Worm (Caenorhabditis elegans) whole organism, late embryonic: ENCODE results near the gene Y49E10.16.

Source experiments
- C08G9.2 ChIP-seq: sonication (generic microtip); optimal IDR thresholded peaks from 2 replicates; lab custom pipeline; 2016; ENCODE audit warnings: mild to moderate bottlenecking, missing genetic modification characterization, moderate library complexity, missing compliant biosample characterization
- C38D4.7 ChIP-seq: fragments of 200-800 bp; sonication (Bioruptor generic); optimal IDR thresholded peaks from 2 replicates; lab custom pipeline; 2018; ENCODE audit warnings: mild to moderate bottlenecking, missing genetic modification characterization, moderate library complexity, missing compliant biosample characterization
- K02D7.2 ChIP-seq: sonication (generic microtip); optimal IDR thresholded peaks from 2 replicates; lab custom pipeline; 2017; ENCODE audit warnings: mild to moderate bottlenecking, missing genetic modification characterization, missing compliant biosample characterization
- K09A11.1 ChIP-seq: sonication (generic microtip); optimal IDR thresholded peaks from 2 replicates; lab custom pipeline; 2017; ENCODE audit warnings: antibody characterized with exemption, mild to moderate bottlenecking, missing genetic modification characterization, missing compliant biosample characterization; ENCODE audit not compliant: insufficient read depth
- Y22D7AL.16 ChIP-seq: sonication (generic microtip); optimal IDR thresholded peaks from 2 replicates; lab custom pipeline; 2016; ENCODE audit warnings: missing genetic modification characterization, missing compliant biosample characterization
- ahr-1 ChIP-seq: sonication (generic microtip); optimal IDR thresholded peaks from 2 replicates; lab custom pipeline; 2016; ENCODE audit warnings: missing genetic modification characterization, missing compliant biosample characterization
- ama-1 ChIP-seq: fragments of 150-350 bp; optimal IDR thresholded peaks from 2 replicates; lab custom pipeline; 2014
- ceh-2 ChIP-seq: sonication (generic microtip); optimal IDR thresholded peaks from 2 replicates; lab custom pipeline; 2016; ENCODE audit warnings: missing genotype, missing genetic modification characterization, missing compliant biosample characterization
- ceh-30 ChIP-seq: fragments of 150-350 bp; optimal IDR thresholded peaks from 2 replicates; lab custom pipeline; 2014; ENCODE audit warnings: missing biosample characterization, missing genetic modification characterization
- ceh-48 ChIP-seq: sonication (generic microtip); optimal IDR thresholded peaks from 2 replicates; lab custom pipeline; 2016; ENCODE audit warnings: missing genetic modification characterization, inconsistent platforms, missing compliant biosample characterization
- ceh-6 ChIP-seq: fragments of 200-800 bp; sonication (Bioruptor generic); optimal IDR thresholded peaks from 2 replicates; lab custom pipeline; 2018; ENCODE audit warnings: mild to moderate bottlenecking, missing genetic modification characterization, missing compliant biosample characterization
- elt-2 ChIP-seq: sonication (generic microtip); optimal IDR thresholded peaks from 2 replicates; lab custom pipeline; 2016; ENCODE audit warnings: missing genetic modification reagents, missing genetic modification characterization, missing compliant biosample characterization
- ets-4 ChIP-seq: sonication (generic microtip); optimal IDR thresholded peaks from 2 replicates; lab custom pipeline; 2016; ENCODE audit warnings: missing genetic modification characterization, missing compliant biosample characterization
- fkh-10 ChIP-seq: fragments of 150-350 bp; optimal IDR thresholded peaks from 2 replicates; lab custom pipeline; 2014; ENCODE audit warnings: missing biosample characterization, missing genetic modification reagents, missing genetic modification characterization
- fkh-6 ChIP-seq: sonication (generic microtip); optimal IDR thresholded peaks from 2 replicates; lab custom pipeline; 2016; ENCODE audit warnings: missing genetic modification characterization, missing compliant biosample characterization
- hlh-6 ChIP-seq: sonication (generic microtip); optimal IDR thresholded peaks from 2 replicates; lab custom pipeline; 2016; ENCODE audit warnings: missing genotype, missing genetic modification characterization, missing compliant biosample characterization
- hlh-8 ChIP-seq: sonication (generic microtip); optimal IDR thresholded peaks from 2 replicates; lab custom pipeline; 2016; ENCODE audit warnings: missing genotype, missing genetic modification characterization, missing compliant biosample characterization
- lin-11 ChIP-seq: fragments of 200-800 bp; sonication (Bioruptor generic); optimal IDR thresholded peaks from 2 replicates; lab custom pipeline; 2018; ENCODE audit warnings: mild to moderate bottlenecking, missing genetic modification characterization, missing compliant biosample characterization
- madf-2 ChIP-seq: sonication (generic microtip); optimal IDR thresholded peaks from 2 replicates; lab custom pipeline; 2017; ENCODE audit warnings: missing genetic modification characterization, missing compliant biosample characterization
- nfya-1 ChIP-seq: sonication (generic microtip); optimal IDR thresholded peaks from 2 replicates; lab custom pipeline; 2017; ENCODE audit warnings: missing genetic modification characterization, mild to moderate bottlenecking, missing compliant biosample characterization, antibody characterized with exemption, moderate library complexity
- nhr-232 ChIP-seq: sonication (generic microtip); optimal IDR thresholded peaks from 2 replicates; lab custom pipeline; 2016; ENCODE audit warnings: missing genetic modification characterization, missing compliant biosample characterization
- odd-2 ChIP-seq: sonication (generic microtip); optimal IDR thresholded peaks from 2 replicates; lab custom pipeline; 2017; ENCODE audit warnings: antibody characterized with exemption, mild to moderate bottlenecking, missing genetic modification characterization, missing compliant biosample characterization
- pat-9 ChIP-seq: fragments of 200-800 bp; sonication (Bioruptor generic); optimal IDR thresholded peaks from 2 replicates; lab custom pipeline; 2018; ENCODE audit warnings: mild to moderate bottlenecking, missing genetic modification characterization, moderate library complexity, missing compliant biosample characterization
- pqm-1 ChIP-seq: sonication (generic microtip); optimal IDR thresholded peaks from 2 replicates; lab custom pipeline; 2016; ENCODE audit warnings: missing genetic modification characterization, missing compliant biosample characterization
- pros-1 ChIP-seq: fragments of 150-350 bp; optimal IDR thresholded peaks from 2 replicates; lab custom pipeline; 2014; ENCODE audit warnings: missing biosample characterization, missing genetic modification reagents, missing genetic modification characterization
- ref-2 ChIP-seq: sonication (generic microtip); optimal IDR thresholded peaks from 2 replicates; lab custom pipeline; 2016; ENCODE audit warnings: missing genetic modification characterization, missing compliant biosample characterization
- rnt-1 ChIP-seq: sonication (generic microtip); optimal IDR thresholded peaks from 2 replicates; lab custom pipeline; 2016; ENCODE audit warnings: missing genetic modification characterization, missing compliant biosample characterization
- sdc-2 ChIP-seq: sonication (generic microtip); optimal IDR thresholded peaks from 2 replicates; lab custom pipeline; 2016; ENCODE audit warnings: missing genotype, missing genetic modification characterization, missing compliant biosample characterization
- syd-9 ChIP-seq: sonication (generic microtip); optimal IDR thresholded peaks from 2 replicates; lab custom pipeline; 2016; ENCODE audit warnings: mild to moderate bottlenecking, missing genetic modification characterization, moderate library complexity, missing compliant biosample characterization
- tbx-7 ChIP-seq: sonication (generic microtip); optimal IDR thresholded peaks from 2 replicates; lab custom pipeline; 2016; ENCODE audit warnings: missing genotype, missing genetic modification characterization, missing compliant biosample characterization
- unc-3 ChIP-seq, 2 experiments: fragments of 200-800 bp in 1 of 2; sonication (Bioruptor generic) in 1 of 2; sonication (generic microtip) in 1 of 2; conservative IDR thresholded peaks in 1 of 2; optimal IDR thresholded peaks in 1 of 2; 2 replicates each; pipeline versions ENCODE4 v1.3.6 to Lab custom; 2016 to 2022; ENCODE audit warnings: missing compliant biosample characterization in 2 of 2, missing genetic modification characterization in 2 of 2, missing genetic modification reagents in 1 of 2

Gene Y49E10.16

DNA sequence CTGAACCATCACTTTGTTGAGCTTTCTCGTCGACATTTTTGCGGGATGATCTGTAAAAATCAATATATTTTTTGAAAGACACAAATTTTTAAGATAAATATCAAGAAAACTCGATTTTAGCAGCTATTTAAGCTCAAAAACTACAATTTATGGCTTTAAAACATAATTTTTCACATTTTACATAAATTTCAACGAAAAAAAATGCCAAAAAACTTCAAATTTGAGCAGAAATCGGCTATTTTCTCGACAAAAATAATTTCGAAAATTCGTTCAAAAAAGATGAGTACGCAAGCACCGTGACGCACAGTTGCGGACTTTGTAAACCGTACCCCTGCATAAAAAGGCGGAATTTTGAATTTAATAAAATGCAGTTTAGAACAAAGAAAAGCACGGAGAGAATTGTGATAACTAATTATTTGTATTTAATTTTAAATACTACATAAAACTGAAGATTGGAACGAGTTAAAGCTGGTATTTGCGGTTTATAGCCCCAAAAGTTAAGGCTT lies 677 bp upstream of the Y49E10.16 start, which contains the start of gene snr-6 (continued):
- TF ChIP-seq elt-2 (peak; percentile 17), C08G9.2 (tag; lab: Kevin White, UChicago) (no peak), hlh-8 (tag; lab: Kevin White, UChicago) (no peak), ceh-48 (tag; lab: Kevin White, UChicago) (peak; percentile 13)

- TF ChIP-seq rnt-1 (tag; lab: Kevin White, UChicago) = no peak
- no peak for TF ChIP-seq ama-1 (lab: Kevin White, UChicago)
- no peak for TF ChIP-seq ceh-2 (tag; lab: Kevin White, UChicago)
- TF ChIP-seq tbx-7 = no peak
- TF ChIP-seq pros-1 (tag; lab: Kevin White, UChicago) = no peak
- TF ChIP-seq Y22D7AL.16 = no peak
- TF ChIP-seq hlh-6 (tag; lab: Kevin White, UChicago) = no peak
- no peak for TF ChIP-seq nfya-1 (tag; lab: Kevin White, UChicago)
- no peak for TF ChIP-seq fkh-10
- TF ChIP-seq fkh-6 (tag; lab: Kevin White, UChicago) = no peak
Measured at ce11 chrIII:12434104-12434503, 3.8 kb downstream of the Y49E10.16 start, which contains the start of gene Y49E10.27. Gene Y49E10.27 (plus strand): TSS chrIII:12434404.

- TF ChIP-seq pat-9 (tag; lab: Kevin White, UChicago) = no peak
- no peak for TF ChIP-seq syd-9 (tag; lab: Kevin White, UChicago)
- no peak for TF ChIP-seq fkh-6 (tag; lab: Kevin White, UChicago)
- TF ChIP-seq ref-2 (tag; lab: Kevin White, UChicago) = no peak
- TF ChIP-seq K09A11.1 (tag; lab: Kevin White, UChicago) = no peak
- no peak for TF ChIP-seq K02D7.2 (tag; lab: Kevin White, UChicago)
Measured at ce11 chrIII:12436215-12436614, 5.9 kb downstream of the Y49E10.16 start, which contains the start of gene fbxa-218. Gene fbxa-218 (plus strand): TSS chrIII:12436515.

- TF ChIP-seq madf-2 (tag; lab: Kevin White, UChicago) = no peak
- TF ChIP-seq syd-9 (tag; lab: Kevin White, UChicago) = no peak
- TF ChIP-seq ama-1 (lab: Kevin White, UChicago) = no peak
- TF ChIP-seq lin-11 (tag; lab: Kevin White, UChicago) = no peak
- TF ChIP-seq, all 69 proteins: peak for 0
Measured at ce11 chrIII:12437020-12437419, 6.7 kb downstream of the Y49E10.16 start.

- TF ChIP-seq pros-1 (tag; lab: Kevin White, UChicago) (no peak), elt-2 (no peak), odd-2 (tag; lab: Kevin White, UChicago) (no peak), unc-3 (GFP tag; conservative IDR thresholded peaks at IDR 0.05; lab: Robert Waterston, UW) (no peak), unc-3 (tag; optimal IDR thresholded peaks at IDR 0.05; lab: Kevin White, UChicago) (no peak), rnt-1 (tag; lab: Kevin White, UChicago) (no peak), Y22D7AL.16 (no peak), ahr-1 (tag; lab: Kevin White, UChicago) (no peak), C38D4.7 (no peak), ceh-30 (tag; lab: Kevin White, UChicago) (no peak)
Measured at ce11 chrIII:12439056-12439455, 8.7 kb downstream of the Y49E10.16 start.

- TF ChIP-seq ets-4 (tag; lab: Kevin White, UChicago) (no peak), nfya-1 (tag; lab: Kevin White, UChicago) (peak; percentile 64)
Measured at ce11 chrIII:12443880-12444279, 13.6 kb downstream of the Y49E10.16 start.

- TF ChIP-seq sdc-2 = no peak
- TF ChIP-seq ceh-6 (GFP tag; lab: Kevin White, UChicago) = no peak
- no peak for TF ChIP-seq nhr-232 (tag; lab: Kevin White, UChicago)
- no peak for TF ChIP-seq madf-2 (tag; lab: Kevin White, UChicago)
- TF ChIP-seq pqm-1 (tag; lab: Kevin White, UChicago) = no peak
Measured at ce11 chrIII:12445223-12445622, 14.9 kb downstream of the Y49E10.16 start.
